Fruit fly (Drosophila melanogaster): ENCODE results near the gene Cbl.

Gene Cbl

dm6 chr3L:8424831-8425336 lies at the start of gene Cbl:
Cbl (plus strand) TSS chr3L:8424954.
- peak; percentile 18 for TF ChIP-seq h (GFP tag; optimal IDR thresholded peaks at IDR 0.05)
- TF ChIP-seq Mio (GFP tag; optimal IDR thresholded peaks at IDR 0.05) = no peak
- peak; percentile 8 for TF ChIP-seq Dif (GFP tag; optimal IDR thresholded peaks at IDR 0.05; ENCODE audit: partially characterized antibody)
- TF ChIP-seq Rel (GFP tag; optimal IDR thresholded peaks at IDR 0.05) = no peak
- TF ChIP-seq Rel (tag; optimal IDR thresholded peaks at IDR 0.05) = peak; percentile 12
- no peak for TF ChIP-seq sage (GFP tag; optimal IDR thresholded peaks at IDR 0.05)
- peak; percentile 36 for TF ChIP-seq Vsx2 (GFP tag; optimal IDR thresholded peaks at IDR 0.05; ENCODE audit: partially characterized antibody)

DNA sequence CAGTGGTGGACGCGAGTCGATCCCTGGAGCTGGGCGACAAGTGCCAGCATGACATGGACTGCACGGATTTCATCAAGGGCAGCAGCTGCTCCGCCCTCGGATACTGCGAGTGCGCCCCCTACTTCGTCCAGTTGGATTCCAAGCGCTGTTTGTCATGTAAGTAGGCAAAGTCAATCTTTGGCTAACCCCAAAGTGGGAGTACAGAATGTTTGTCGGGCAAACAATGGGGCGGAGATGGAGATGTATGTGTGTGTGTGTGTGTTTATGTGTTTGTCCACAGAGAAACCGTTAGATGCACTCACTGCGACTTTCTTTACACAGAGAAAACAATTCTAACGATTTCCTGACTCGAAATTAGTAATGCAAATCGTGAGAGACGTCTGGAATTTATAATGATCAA lies 45.6 kb upstream of the Cbl start:
- no peak for TF ChIP-seq Myc (optimal IDR thresholded peaks at IDR 0.05)
- no peak for TF ChIP-seq Abd-B (GFP tag; optimal IDR thresholded peaks at IDR 0.05)
- TF ChIP-seq ey (GFP tag; optimal IDR thresholded peaks at IDR 0.05) = no peak
- TF ChIP-seq woc (GFP tag; optimal IDR thresholded peaks at IDR 0.05) = no peak
- TF ChIP-seq Rel (GFP tag; optimal IDR thresholded peaks at IDR 0.05) = no peak
- no peak for TF ChIP-seq Rel (tag; optimal IDR thresholded peaks at IDR 0.05)
- no peak for TF ChIP-seq rgr (GFP tag; optimal IDR thresholded peaks at IDR 0.05)

DNA sequence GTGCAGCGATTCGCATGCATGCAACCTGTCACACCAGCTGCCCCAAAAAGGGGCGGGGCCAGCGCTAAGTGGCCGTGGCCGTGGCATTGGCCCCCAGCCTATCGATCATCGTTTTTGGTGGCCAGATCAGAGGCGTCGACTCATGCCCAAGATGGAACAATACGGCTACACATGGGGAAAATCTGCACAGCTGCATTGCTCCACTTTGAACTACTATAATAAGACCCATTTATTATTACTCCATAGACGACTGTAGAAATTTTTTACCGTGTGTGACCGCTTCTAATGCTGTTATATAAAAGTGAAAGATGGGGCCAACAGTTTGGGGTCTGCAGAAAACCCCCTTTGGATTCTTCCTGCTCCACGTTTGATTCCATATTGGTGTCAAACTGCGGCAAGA lies 40.8 kb upstream of the Cbl start:
- TF ChIP-seq CG9705 (GFP tag; optimal IDR thresholded peaks at IDR 0.05) = no peak
- TF ChIP-seq Sp1 (GFP tag; optimal IDR thresholded peaks at IDR 0.05) = no peak
- TF ChIP-seq Hnf4 (GFP tag; optimal IDR thresholded peaks at IDR 0.05) = no peak
- TF ChIP-seq fru (GFP tag; optimal IDR thresholded peaks at IDR 0.05) = no peak
- TF ChIP-seq OdsH (GFP tag; optimal IDR thresholded peaks at IDR 0.05) = no peak
- TF ChIP-seq pan (optimal IDR thresholded peaks at IDR 0.05) = no peak
- TF ChIP-seq dmrt93B (GFP tag; optimal IDR thresholded peaks at IDR 0.05) = no peak
- no peak for TF ChIP-seq brk (GFP tag; optimal IDR thresholded peaks at IDR 0.05)
- no peak for TF ChIP-seq Dfd (GFP tag; optimal IDR thresholded peaks at IDR 0.05)
- no peak for TF ChIP-seq foxo (GFP tag; optimal IDR thresholded peaks at IDR 0.05)
- TF ChIP-seq Hr83 (GFP tag; optimal IDR thresholded peaks at IDR 0.05; ENCODE audit: poor library complexity, severe bottlenecking) = no peak
- no peak for TF ChIP-seq psq (GFP tag; optimal IDR thresholded peaks at IDR 0.05)
- TF ChIP-seq lola (GFP tag; optimal IDR thresholded peaks at IDR 0.05) = no peak
- TF ChIP-seq dsf (GFP tag; optimal IDR thresholded peaks at IDR 0.05; ENCODE audit: borderline replicate concordance) = no peak

dm6 chr3L:8385055-8385454 lies 39.7 kb upstream of the Cbl start:
- TF ChIP-seq HLH106 (tag; optimal IDR thresholded peaks at IDR 0.05) (peak; percentile 12), h (GFP tag; optimal IDR thresholded peaks at IDR 0.05) (peak; percentile 55), usp (GFP tag; optimal IDR thresholded peaks at IDR 0.05) (no peak), Hr78 (GFP tag; optimal IDR thresholded peaks at IDR 0.05) (no peak), Hnf4 (GFP tag; optimal IDR thresholded peaks at IDR 0.05) (no peak), Dfd (GFP tag; optimal IDR thresholded peaks at IDR 0.05) (no peak), N (GFP tag; optimal IDR thresholded peaks at IDR 0.05) (no peak), CrebA (GFP tag; optimal IDR thresholded peaks at IDR 0.05; ENCODE audit: borderline replicate concordance) (no peak), dmrt93B (GFP tag; optimal IDR thresholded peaks at IDR 0.05) (no peak), pan (optimal IDR thresholded peaks at IDR 0.05) (no peak), Myc (optimal IDR thresholded peaks at IDR 0.05) (no peak), dl (GFP tag; optimal IDR thresholded peaks at IDR 0.05; ENCODE audit: insufficient read depth in 1 of 2, partially characterized antibody in 2 of 2) (no peak), Vsx2 (GFP tag; optimal IDR thresholded peaks at IDR 0.05; ENCODE audit: partially characterized antibody) (no peak), Sp1 (GFP tag; optimal IDR thresholded peaks at IDR 0.05) (no peak), Mio (GFP tag; optimal IDR thresholded peaks at IDR 0.05) (no peak), rgr (GFP tag; optimal IDR thresholded peaks at IDR 0.05) (peak; percentile 4), GATAd (GFP tag; optimal IDR thresholded peaks at IDR 0.05) (no peak), dsf (GFP tag; optimal IDR thresholded peaks at IDR 0.05; ENCODE audit: borderline replicate concordance) (no peak), ey (GFP tag; optimal IDR thresholded peaks at IDR 0.05) (peak; percentile 15), Jra (GFP tag; optimal IDR thresholded peaks at IDR 0.05) (no peak), foxo (GFP tag; optimal IDR thresholded peaks at IDR 0.05) (peak in 1 of 2 experiments; percentile 39), psq (GFP tag; optimal IDR thresholded peaks at IDR 0.05) (peak; percentile 49), tai (GFP tag; optimal IDR thresholded peaks at IDR 0.05) (no peak), br (GFP tag; optimal IDR thresholded peaks at IDR 0.05) (peak; percentile 35), CG9705 (GFP tag; optimal IDR thresholded peaks at IDR 0.05) (no peak), brk (GFP tag; optimal IDR thresholded peaks at IDR 0.05) (no peak), Dif (GFP tag; optimal IDR thresholded peaks at IDR 0.05; ENCODE audit: partially characterized antibody) (no peak), lola (GFP tag; optimal IDR thresholded peaks at IDR 0.05) (no peak), sage (GFP tag; optimal IDR thresholded peaks at IDR 0.05) (no peak), fru (GFP tag; optimal IDR thresholded peaks at IDR 0.05) (peak; percentile 46), Rel (GFP tag; optimal IDR thresholded peaks at IDR 0.05) (no peak), Rel (tag; optimal IDR thresholded peaks at IDR 0.05) (no peak), OdsH (GFP tag; optimal IDR thresholded peaks at IDR 0.05) (peak; percentile 12), woc (GFP tag; optimal IDR thresholded peaks at IDR 0.05) (peak; percentile 30), CG32264 (GFP tag; optimal IDR thresholded peaks at IDR 0.05) (no peak), Hr83 (GFP tag; optimal IDR thresholded peaks at IDR 0.05; ENCODE audit: poor library complexity, severe bottlenecking) (no peak), sv (GFP tag; optimal IDR thresholded peaks at IDR 0.05) (no peak), Abd-B (GFP tag; optimal IDR thresholded peaks at IDR 0.05) (no peak), jim (GFP tag; optimal IDR thresholded peaks at IDR 0.05) (no peak)
